Fruit fly (Drosophila melanogaster) whole organism, prepupa: ENCODE measurements around the gene CG8319.

Experiments used
- Blimp-1 ChIP-seq: fragments of 200-800 bp; sonication (Bioruptor generic); optimal IDR thresholded peaks from 3 replicates; lab custom pipeline; 2017; ENCODE audit warnings: missing biosample characterization, missing genetic modification characterization, mild to moderate bottlenecking, moderate library complexity, missing genetic modification reagents
- CG10631 ChIP-seq: fragments of 200-800 bp; sonication (Bioruptor generic); optimal IDR thresholded peaks from 2 replicates; lab custom pipeline; 2016; ENCODE audit warnings: missing biosample characterization, missing genetic modification characterization
- CG10669 ChIP-seq: fragments of 200-800 bp; sonication (Bioruptor generic); optimal IDR thresholded peaks from 3 replicates; lab custom pipeline; 2018; ENCODE audit warnings: missing biosample characterization, mild to moderate bottlenecking, missing genetic modification characterization, moderate library complexity
- CG11294 ChIP-seq: fragments of 200-800 bp; sonication (Bioruptor generic); IDR thresholded peaks from 2 replicates; pipeline ENCODE4 v1.3.6; 2022; ENCODE audit warnings: missing biosample characterization, missing genetic modification characterization
- CG11762 ChIP-seq: fragments of 200-800 bp; sonication (Bioruptor generic); optimal IDR thresholded peaks from 3 replicates; lab custom pipeline; 2016; ENCODE audit warnings: missing biosample characterization, missing genetic modification characterization; ENCODE audit not compliant: insufficient read depth
- CG11902 ChIP-seq: fragments of 200-800 bp; sonication (Bioruptor generic); optimal IDR thresholded peaks from 3 replicates; lab custom pipeline; 2016; ENCODE audit warnings: missing biosample characterization, missing genetic modification characterization
- CG15336 ChIP-seq: fragments of 200-800 bp; sonication (Bioruptor generic); IDR thresholded peaks from 2 replicates; pipeline ENCODE4 v1.3.6; 2022; ENCODE audit warnings: missing biosample characterization, missing genetic modification characterization
- CG16779 ChIP-seq: fragments of 200-800 bp; sonication (Bioruptor generic); optimal IDR thresholded peaks from 3 replicates; lab custom pipeline; 2017; ENCODE audit warnings: missing biosample characterization, mild to moderate bottlenecking, missing genetic modification characterization
- CG3032 ChIP-seq: fragments of 200-800 bp; optimal IDR thresholded peaks from 2 replicates; lab custom pipeline; 2019; ENCODE audit warnings: missing biosample characterization, mild to moderate bottlenecking, missing genetic modification characterization, moderate library complexity
- CG31627 ChIP-seq: fragments of 200-800 bp; sonication (Bioruptor generic); optimal IDR thresholded peaks from 3 replicates; lab custom pipeline; 2016; ENCODE audit warnings: missing biosample characterization, missing genetic modification characterization
- CG32006 ChIP-seq: fragments of 200-800 bp; sonication (Bioruptor generic); optimal IDR thresholded peaks from 3 replicates; lab custom pipeline; 2017; ENCODE audit warnings: missing biosample characterization, mild to moderate bottlenecking, missing genetic modification characterization
- CG4318 ChIP-seq: fragments of 200-800 bp; sonication (Bioruptor generic); optimal IDR thresholded peaks from 3 replicates; lab custom pipeline; 2017; ENCODE audit warnings: missing biosample characterization, mild to moderate bottlenecking, missing genetic modification characterization
- CG6163 ChIP-seq: fragments of 200-800 bp; sonication (Bioruptor generic); IDR thresholded peaks from 3 replicates; pipeline ENCODE4 v1.3.6; 2022; ENCODE audit warnings: missing biosample characterization, missing genetic modification characterization
- CG6276 ChIP-seq: fragments of 200-800 bp; sonication (Bioruptor generic); optimal IDR thresholded peaks from 2 replicates; lab custom pipeline; 2017; ENCODE audit warnings: missing biosample characterization, mild to moderate bottlenecking, missing genetic modification characterization
- CG6792 ChIP-seq: fragments of 200-800 bp; sonication (Bioruptor generic); optimal IDR thresholded peaks from 3 replicates; lab custom pipeline; 2016; ENCODE audit warnings: missing biosample characterization, missing genetic modification characterization
- CG6808 ChIP-seq: fragments of 200-800 bp; sonication (Bioruptor generic); optimal IDR thresholded peaks from 3 replicates; lab custom pipeline; 2017; ENCODE audit warnings: missing biosample characterization, missing genetic modification characterization, mild to moderate bottlenecking, moderate library complexity, missing genetic modification reagents
- CG6854 ChIP-seq: fragments of 200-800 bp; sonication (Bioruptor generic); optimal IDR thresholded peaks from 2 replicates; lab custom pipeline; 2017; ENCODE audit warnings: missing biosample characterization, mild to moderate bottlenecking, missing genetic modification characterization
- CG7368 ChIP-seq: fragments of 200-800 bp; sonication (Bioruptor generic); optimal IDR thresholded peaks from 3 replicates; lab custom pipeline; 2016; ENCODE audit warnings: missing biosample characterization, missing genetic modification characterization
- CG8119 ChIP-seq: fragments of 200-800 bp; sonication (Bioruptor generic); IDR thresholded peaks from 3 replicates; pipeline ENCODE4 v1.3.6; 2022; ENCODE audit warnings: missing biosample characterization, missing genetic modification characterization
- CG8319 ChIP-seq: fragments of 200-800 bp; sonication (Bioruptor generic); optimal IDR thresholded peaks from 3 replicates; lab custom pipeline; 2016; ENCODE audit warnings: missing biosample characterization, missing genetic modification characterization
- CG8632 ChIP-seq: fragments of 200-800 bp; sonication (Bioruptor generic); optimal IDR thresholded peaks from 3 replicates; lab custom pipeline; 2016; ENCODE audit warnings: missing biosample characterization, missing genetic modification characterization
- CG9139 ChIP-seq: fragments of 200-800 bp; sonication (Bioruptor generic); optimal IDR thresholded peaks from 3 replicates; lab custom pipeline; 2017; ENCODE audit warnings: missing biosample characterization, mild to moderate bottlenecking, missing genetic modification characterization
- Eip75B ChIP-seq: fragments of 200-800 bp; sonication (Bioruptor generic); optimal IDR thresholded peaks from 3 replicates; lab custom pipeline; 2016; ENCODE audit warnings: missing biosample characterization, missing genetic modification characterization
- Eip78C ChIP-seq: fragments of 200-800 bp; sonication (Bioruptor generic); peaks from one replicate; lab custom pipeline; 2016; ENCODE audit warnings: missing biosample characterization, missing genetic modification characterization
- Ets21C ChIP-seq: fragments of 200-800 bp; sonication (Bioruptor generic); optimal IDR thresholded peaks from 3 replicates; lab custom pipeline; 2016; ENCODE audit warnings: missing biosample characterization, missing genetic modification characterization
- Ets96B ChIP-seq: fragments of 200-800 bp; optimal IDR thresholded peaks from 2 replicates; lab custom pipeline; 2019; ENCODE audit warnings: missing biosample characterization, mild to moderate bottlenecking, missing genetic modification characterization, moderate library complexity
- Gug ChIP-seq: fragments of 200-800 bp; sonication (Bioruptor generic); IDR thresholded peaks from 2 replicates; pipeline ENCODE4 v1.3.6; 2022; ENCODE audit warnings: missing biosample characterization, missing genetic modification characterization
- Hr4 ChIP-seq: fragments of 200-800 bp; sonication (Bioruptor generic); optimal IDR thresholded peaks from 3 replicates; lab custom pipeline; 2016; ENCODE audit warnings: missing biosample characterization, missing genetic modification characterization
- Lpt ChIP-seq: fragments of 200-800 bp; sonication (Bioruptor generic); optimal IDR thresholded peaks from 3 replicates; lab custom pipeline; 2016; ENCODE audit warnings: missing biosample characterization, missing genetic modification characterization
- Met ChIP-seq: fragments of 200-800 bp; sonication (Bioruptor generic); optimal IDR thresholded peaks from 3 replicates; lab custom pipeline; 2016; ENCODE audit warnings: missing biosample characterization, missing genetic modification characterization
- OdsH ChIP-seq: fragments of 200-800 bp; sonication (Bioruptor generic); optimal IDR thresholded peaks from 3 replicates; lab custom pipeline; 2016; ENCODE audit warnings: missing biosample characterization, missing genetic modification characterization
- Smox ChIP-seq: fragments of 200-800 bp; sonication (Bioruptor generic); optimal IDR thresholded peaks from 3 replicates; lab custom pipeline; 2016; ENCODE audit warnings: missing biosample characterization, missing genetic modification characterization
- Sox14 ChIP-seq: fragments of 200-800 bp; sonication (Bioruptor generic); optimal IDR thresholded peaks from 3 replicates; lab custom pipeline; 2016; ENCODE audit warnings: missing biosample characterization, missing genetic modification characterization
- Sox15 ChIP-seq: fragments of 200-800 bp; sonication (Bioruptor generic); optimal IDR thresholded peaks from 3 replicates; lab custom pipeline; 2016; ENCODE audit warnings: missing biosample characterization, missing genetic modification characterization
- achi ChIP-seq: fragments of 200-800 bp; sonication (Bioruptor generic); optimal IDR thresholded peaks from 3 replicates; lab custom pipeline; 2016; ENCODE audit warnings: missing biosample characterization, missing genetic modification characterization
- acj6 ChIP-seq: fragments of 200-800 bp; sonication (Bioruptor generic); optimal IDR thresholded peaks from 3 replicates; lab custom pipeline; 2016; ENCODE audit warnings: missing biosample characterization, missing genetic modification characterization
- esn ChIP-seq: fragments of 200-800 bp; sonication (Bioruptor generic); optimal IDR thresholded peaks from 2 replicates; lab custom pipeline; 2016; ENCODE audit warnings: missing biosample characterization, mild to moderate bottlenecking, missing genetic modification characterization, moderate library complexity
- fd59A ChIP-seq: fragments of 200-800 bp; sonication (Bioruptor generic); optimal IDR thresholded peaks from 2 replicates; lab custom pipeline; 2017; ENCODE audit warnings: missing biosample characterization, mild to moderate bottlenecking, missing genetic modification characterization, missing genetic modification reagents
- fkh ChIP-seq: fragments of 200-800 bp; sonication (Bioruptor generic); optimal IDR thresholded peaks from 3 replicates; lab custom pipeline; 2017; ENCODE audit warnings: missing biosample characterization, mild to moderate bottlenecking, missing genetic modification characterization, moderate library complexity
- lz ChIP-seq: fragments of 200-800 bp; sonication (Bioruptor generic); optimal IDR thresholded peaks from 3 replicates; lab custom pipeline; 2016; ENCODE audit warnings: missing biosample characterization, missing genetic modification characterization
- net ChIP-seq: fragments of 200-800 bp; sonication (Bioruptor generic); optimal IDR thresholded peaks from 3 replicates; lab custom pipeline; 2016; ENCODE audit warnings: missing biosample characterization, missing genetic modification characterization
- pdm3 ChIP-seq: fragments of 200-800 bp; sonication (Bioruptor generic); optimal IDR thresholded peaks from 3 replicates; lab custom pipeline; 2016; ENCODE audit warnings: missing biosample characterization, missing genetic modification characterization
- salr ChIP-seq, 2 experiments: fragments of 200-800 bp; sonication (Bioruptor generic); optimal IDR thresholded peaks; 3 replicates each; lab custom pipeline; 2016 to 2018; ENCODE audit warnings: missing biosample characterization in 2 of 2, missing genetic modification characterization in 2 of 2, mild to moderate bottlenecking in 1 of 2
- spab ChIP-seq: fragments of 200-800 bp; sonication (Bioruptor generic); optimal IDR thresholded peaks from 2 replicates; lab custom pipeline; 2017; ENCODE audit warnings: missing biosample characterization, mild to moderate bottlenecking, missing genetic modification characterization, missing genetic modification reagents
- ss ChIP-seq, 2 experiments: fragments of 200-800 bp; sonication (Bioruptor generic); optimal IDR thresholded peaks; 2 replicates in 1 of 2; 3 replicates in 1 of 2; lab custom pipeline; 2017 to 2018; ENCODE audit warnings: mild to moderate bottlenecking in 2 of 2, missing biosample characterization in 2 of 2, missing genetic modification characterization in 2 of 2, moderate library complexity in 1 of 2

Gene CG8319

DNA sequence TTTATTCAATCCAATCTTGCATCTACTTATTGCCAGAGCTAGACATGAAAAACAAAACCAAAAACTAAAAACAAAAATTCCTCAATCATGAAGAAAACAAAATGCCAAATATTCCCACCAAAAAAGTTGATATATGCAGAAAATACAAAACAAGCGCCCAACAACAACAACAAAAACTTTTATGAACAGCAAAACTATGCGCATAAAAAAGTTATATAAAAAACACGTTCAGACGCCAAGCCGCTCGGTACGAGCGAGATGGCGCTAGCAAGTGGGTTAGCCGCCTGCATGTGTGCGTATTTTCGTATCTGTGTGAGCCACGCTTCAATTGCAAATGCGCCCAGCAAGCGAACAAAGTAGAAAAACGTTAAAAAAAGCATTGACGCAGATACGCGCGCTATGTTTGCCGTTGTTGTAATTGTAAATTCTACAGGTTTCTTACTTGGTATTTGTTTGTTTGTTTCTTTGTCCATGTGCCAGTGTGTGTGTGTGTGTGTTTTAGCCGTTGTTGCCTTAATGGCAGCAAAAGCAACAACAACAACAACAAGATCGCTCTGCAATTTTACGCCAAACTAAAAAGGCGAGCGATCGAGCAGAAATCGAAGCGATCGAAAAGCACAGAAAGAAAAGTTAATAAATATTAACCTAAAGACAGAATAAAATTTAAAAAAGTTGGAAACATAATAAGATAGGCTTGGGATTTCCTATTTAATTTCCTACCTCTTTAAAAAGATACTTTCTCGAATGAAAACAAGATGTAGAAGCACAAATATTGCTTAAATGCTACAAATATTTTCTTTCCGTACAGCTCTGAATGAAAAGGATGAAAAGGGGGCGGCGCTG is 33.5 kb upstream of the CG8319 start (continued):
- no peak for TF ChIP-seq CG31627
- TF ChIP-seq CG6276: peak; percentile 45
- peak; percentile 48 for TF ChIP-seq CG16779 (tag; lab: Kevin White, UChicago)
- no peak for TF ChIP-seq Smox (GFP tag; lab: Kevin White, UChicago)
- peak; percentile 90 for TF ChIP-seq CG3032
- peak; percentile 51 for TF ChIP-seq CG8632 (GFP tag; lab: Kevin White, UChicago)
- peak; percentile 78 for TF ChIP-seq net (GFP tag; lab: Kevin White, UChicago)
- TF ChIP-seq Gug (GFP tag; lab: Robert Waterston, UW): peak; percentile 70
- TF ChIP-seq acj6 (GFP tag; lab: Kevin White, UChicago): peak; percentile 45
- TF ChIP-seq CG8319 (GFP tag; lab: Kevin White, UChicago): peak; percentile 11
- TF ChIP-seq Hr4: peak; percentile 76
- TF ChIP-seq Lpt: peak; percentile 60
- TF ChIP-seq spab: peak; percentile 66
- TF ChIP-seq fd59A (GFP tag; lab: Kevin White, UChicago): peak; percentile 65
- TF ChIP-seq CG11294 (GFP tag; lab: Robert Waterston, UW): peak; percentile 38; the same call in 1 of the 2 replicates
- no peak for TF ChIP-seq lz
- no peak for TF ChIP-seq Met (GFP tag; lab: Kevin White, UChicago)
- peak; percentile 38 to 78 for TF ChIP-seq salr (GFP tag; optimal IDR thresholded peaks at IDR 0.05; lab: Kevin White, UChicago)
- no peak for TF ChIP-seq Sox15 (GFP tag; lab: Kevin White, UChicago)
- TF ChIP-seq CG8119: peak; percentile 85
- TF ChIP-seq CG15336 (GFP tag; lab: Robert Waterston, UW): peak; percentile 90
- TF ChIP-seq Eip78C (GFP tag; lab: Kevin White, UChicago): peak; percentile 95
- TF ChIP-seq achi (GFP tag; lab: Kevin White, UChicago): peak; percentile 69
- TF ChIP-seq ss (GFP tag; optimal IDR thresholded peaks at IDR 0.05; lab: Kevin White, UChicago): peak; percentile 48 to 69
- TF ChIP-seq Blimp-1: no peak
- TF ChIP-seq pdm3 (GFP tag; lab: Kevin White, UChicago): peak; percentile 66
- TF ChIP-seq CG10631 (GFP tag; lab: Kevin White, UChicago): peak; percentile 80
- TF ChIP-seq CG11902 (GFP tag; lab: Kevin White, UChicago): no peak
- peak; percentile 29 for TF ChIP-seq CG9139 (GFP tag; lab: Kevin White, UChicago)
- TF ChIP-seq Sox14 (GFP tag; lab: Kevin White, UChicago): peak; percentile 60
- peak; percentile 79 for TF ChIP-seq CG10669 (GFP tag; lab: Kevin White, UChicago)
- peak; percentile 88 for TF ChIP-seq Ets96B (tag; lab: Kevin White, UChicago)
- TF ChIP-seq CG6854 (GFP tag; lab: Kevin White, UChicago): no peak

DNA sequence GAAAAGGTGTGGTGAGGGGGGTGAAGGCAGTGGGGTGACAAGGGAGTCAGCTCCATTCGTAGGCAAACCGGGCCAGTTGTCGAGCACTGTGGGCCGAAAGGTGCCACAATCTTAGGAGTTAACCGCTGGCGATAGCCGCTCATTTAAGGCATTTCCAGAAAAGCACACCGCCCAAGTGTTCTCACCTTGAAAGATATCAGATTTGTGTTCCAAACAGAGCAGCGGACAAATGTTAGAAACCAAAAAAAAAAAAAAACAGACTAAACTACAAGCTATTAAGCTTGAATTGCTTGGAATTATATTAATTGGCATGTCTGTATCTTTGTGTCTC is 32.9 kb upstream of the CG8319 start:
- TF ChIP-seq CG6163 (GFP tag; lab: Robert Waterston, UW) (no peak), net (GFP tag; lab: Kevin White, UChicago) (peak; percentile 30), spab (peak; percentile 61), esn (no peak), CG7368 (no peak), CG6808 (GFP tag; lab: Kevin White, UChicago) (peak; percentile 65), salr (GFP tag; optimal IDR thresholded peaks at IDR 0.05; lab: Kevin White, UChicago) (peak in 1 of 2 experiments; percentile 11), Sox14 (GFP tag; lab: Kevin White, UChicago) (peak; percentile 29), acj6 (GFP tag; lab: Kevin White, UChicago) (peak; percentile 47), CG3032 (peak; percentile 12), fd59A (GFP tag; lab: Kevin White, UChicago) (peak; percentile 58), CG32006 (GFP tag; lab: Kevin White, UChicago) (peak; percentile 82), CG10631 (GFP tag; lab: Kevin White, UChicago) (peak; percentile 59), CG10669 (GFP tag; lab: Kevin White, UChicago) (peak; percentile 16), CG8632 (GFP tag; lab: Kevin White, UChicago) (peak; percentile 34), OdsH (GFP tag; lab: Kevin White, UChicago) (peak; percentile 55), CG6276 (peak; percentile 58), Gug (GFP tag; lab: Robert Waterston, UW) (no peak), Ets21C (no peak), Eip78C (GFP tag; lab: Kevin White, UChicago) (peak; percentile 37), CG6792 (GFP tag; lab: Kevin White, UChicago) (peak; percentile 27), Eip75B (peak; percentile 10), Lpt (peak; percentile 13), CG15336 (GFP tag; lab: Robert Waterston, UW) (0 out of 2 replicates have a peak, but pooled peaks have one; percentile 4), fkh (GFP tag; lab: Kevin White, UChicago) (no peak), Met (GFP tag; lab: Kevin White, UChicago) (no peak), Smox (GFP tag; lab: Kevin White, UChicago) (no peak), Ets96B (tag; lab: Kevin White, UChicago) (peak; percentile 23), ss (GFP tag; optimal IDR thresholded peaks at IDR 0.05; lab: Kevin White, UChicago) (peak in 1 of 2 experiments; percentile 32), Hr4 (peak; percentile 61), CG11762 (GFP tag; lab: Kevin White, UChicago) (no peak), CG11902 (GFP tag; lab: Kevin White, UChicago) (peak; percentile 3), CG4318 (GFP tag; lab: Kevin White, UChicago) (no peak)
